Worm (Caenorhabditis elegans) whole organism, late embryonic: ENCODE results near the gene AC3.12.

ENCODE experiments used
- ahr-1 ChIP-seq: sonication (generic microtip); optimal IDR thresholded peaks from 2 replicates; lab custom pipeline; 2016; ENCODE audit warnings: missing genetic modification characterization, missing compliant biosample characterization
- ama-1 ChIP-seq: fragments of 150-350 bp; optimal IDR thresholded peaks from 2 replicates; lab custom pipeline; 2014
- ceh-6 ChIP-seq: fragments of 200-800 bp; sonication (Bioruptor generic); optimal IDR thresholded peaks from 2 replicates; lab custom pipeline; 2018; ENCODE audit warnings: mild to moderate bottlenecking, missing genetic modification characterization, missing compliant biosample characterization
- dve-1 ChIP-seq: sonication (generic microtip); optimal IDR thresholded peaks from 2 replicates; lab custom pipeline; 2017; ENCODE audit warnings: antibody characterized with exemption, mild to moderate bottlenecking, missing genetic modification characterization, missing compliant biosample characterization
- elt-2 ChIP-seq: sonication (generic microtip); optimal IDR thresholded peaks from 2 replicates; lab custom pipeline; 2016; ENCODE audit warnings: missing genetic modification reagents, missing genetic modification characterization, missing compliant biosample characterization
- ets-4 ChIP-seq: sonication (generic microtip); optimal IDR thresholded peaks from 2 replicates; lab custom pipeline; 2016; ENCODE audit warnings: missing genetic modification characterization, missing compliant biosample characterization
- hlh-15 ChIP-seq: sonication (generic microtip); optimal IDR thresholded peaks from 2 replicates; lab custom pipeline; 2016; ENCODE audit warnings: missing genetic modification characterization, missing compliant biosample characterization
- lin-11 ChIP-seq: fragments of 200-800 bp; sonication (Bioruptor generic); optimal IDR thresholded peaks from 2 replicates; lab custom pipeline; 2018; ENCODE audit warnings: mild to moderate bottlenecking, missing genetic modification characterization, missing compliant biosample characterization
- nfya-1 ChIP-seq: sonication (generic microtip); optimal IDR thresholded peaks from 2 replicates; lab custom pipeline; 2017; ENCODE audit warnings: missing genetic modification characterization, mild to moderate bottlenecking, missing compliant biosample characterization, antibody characterized with exemption, moderate library complexity
- pag-3 ChIP-seq: sonication (generic microtip); optimal IDR thresholded peaks from 2 replicates; lab custom pipeline; 2016; ENCODE audit warnings: missing compliant biosample characterization, missing genetic modification characterization, borderline replicate concordance
- pha-2 ChIP-seq: sonication (generic microtip); optimal IDR thresholded peaks from 2 replicates; lab custom pipeline; 2017; ENCODE audit warnings: mild to moderate bottlenecking, missing genetic modification characterization, missing compliant biosample characterization
- tbx-7 ChIP-seq: sonication (generic microtip); optimal IDR thresholded peaks from 2 replicates; lab custom pipeline; 2016; ENCODE audit warnings: missing genotype, missing genetic modification characterization, missing compliant biosample characterization

ce11 chrV:10406313-10406712 is 27.1 kb upstream of the AC3.12 start, which contains the start of gene F15H10.7:
- TF ChIP-seq pag-3: no peak
- TF ChIP-seq elt-2 (tag; lab: Kevin White, UChicago): no peak
- no peak for TF ChIP-seq ceh-6 (GFP tag; lab: Kevin White, UChicago)
- no peak for TF ChIP-seq nfya-1 (tag; lab: Kevin White, UChicago)
- TF ChIP-seq ahr-1 (tag; lab: Kevin White, UChicago): no peak
- TF ChIP-seq ama-1 (lab: Kevin White, UChicago): no peak
- no peak for TF ChIP-seq pha-2 (tag; lab: Kevin White, UChicago)
- TF ChIP-seq tbx-7: no peak
- TF ChIP-seq ets-4: no peak
- TF ChIP-seq lin-11 (tag; lab: Kevin White, UChicago): no peak
- no peak for TF ChIP-seq dve-1 (tag; lab: Kevin White, UChicago)
- TF ChIP-seq hlh-15: no peak
